Fruit fly (Drosophila melanogaster) whole organism, prepupa: ENCODE data around the gene CG4783.

Experiments used
- CG10631 ChIP-seq: fragments of 200-800 bp; sonication (Bioruptor generic); optimal IDR thresholded peaks from 2 replicates; lab custom pipeline; 2016; ENCODE audit warnings: missing biosample characterization, missing genetic modification characterization
- CG10669 ChIP-seq: fragments of 200-800 bp; sonication (Bioruptor generic); optimal IDR thresholded peaks from 3 replicates; lab custom pipeline; 2018; ENCODE audit warnings: missing biosample characterization, mild to moderate bottlenecking, missing genetic modification characterization, moderate library complexity
- CG11902 ChIP-seq: fragments of 200-800 bp; sonication (Bioruptor generic); optimal IDR thresholded peaks from 3 replicates; lab custom pipeline; 2016; ENCODE audit warnings: missing biosample characterization, missing genetic modification characterization
- CG15336 ChIP-seq: fragments of 200-800 bp; sonication (Bioruptor generic); IDR thresholded peaks from 2 replicates; pipeline ENCODE4 v1.3.6; 2022; ENCODE audit warnings: missing biosample characterization, missing genetic modification characterization
- CG16779 ChIP-seq: fragments of 200-800 bp; sonication (Bioruptor generic); optimal IDR thresholded peaks from 3 replicates; lab custom pipeline; 2017; ENCODE audit warnings: missing biosample characterization, mild to moderate bottlenecking, missing genetic modification characterization
- CG31627 ChIP-seq: fragments of 200-800 bp; sonication (Bioruptor generic); optimal IDR thresholded peaks from 3 replicates; lab custom pipeline; 2016; ENCODE audit warnings: missing biosample characterization, missing genetic modification characterization
- CG32006 ChIP-seq: fragments of 200-800 bp; sonication (Bioruptor generic); optimal IDR thresholded peaks from 3 replicates; lab custom pipeline; 2017; ENCODE audit warnings: missing biosample characterization, mild to moderate bottlenecking, missing genetic modification characterization
- CG3919 ChIP-seq: fragments of 200-800 bp; sonication (Bioruptor generic); optimal IDR thresholded peaks from 3 replicates; lab custom pipeline; 2016; ENCODE audit warnings: missing biosample characterization, missing genetic modification characterization
- CG4318 ChIP-seq: fragments of 200-800 bp; sonication (Bioruptor generic); optimal IDR thresholded peaks from 3 replicates; lab custom pipeline; 2017; ENCODE audit warnings: missing biosample characterization, mild to moderate bottlenecking, missing genetic modification characterization
- CG6276 ChIP-seq: fragments of 200-800 bp; sonication (Bioruptor generic); optimal IDR thresholded peaks from 2 replicates; lab custom pipeline; 2017; ENCODE audit warnings: missing biosample characterization, mild to moderate bottlenecking, missing genetic modification characterization
- CG6792 ChIP-seq: fragments of 200-800 bp; sonication (Bioruptor generic); optimal IDR thresholded peaks from 3 replicates; lab custom pipeline; 2016; ENCODE audit warnings: missing biosample characterization, missing genetic modification characterization
- CG6808 ChIP-seq: fragments of 200-800 bp; sonication (Bioruptor generic); optimal IDR thresholded peaks from 3 replicates; lab custom pipeline; 2017; ENCODE audit warnings: missing biosample characterization, missing genetic modification characterization, mild to moderate bottlenecking, moderate library complexity, missing genetic modification reagents
- CG6854 ChIP-seq: fragments of 200-800 bp; sonication (Bioruptor generic); optimal IDR thresholded peaks from 2 replicates; lab custom pipeline; 2017; ENCODE audit warnings: missing biosample characterization, mild to moderate bottlenecking, missing genetic modification characterization
- CG7368 ChIP-seq: fragments of 200-800 bp; sonication (Bioruptor generic); optimal IDR thresholded peaks from 3 replicates; lab custom pipeline; 2016; ENCODE audit warnings: missing biosample characterization, missing genetic modification characterization
- CG8119 ChIP-seq: fragments of 200-800 bp; sonication (Bioruptor generic); IDR thresholded peaks from 3 replicates; pipeline ENCODE4 v1.3.6; 2022; ENCODE audit warnings: missing biosample characterization, missing genetic modification characterization
- CG8319 ChIP-seq: fragments of 200-800 bp; sonication (Bioruptor generic); optimal IDR thresholded peaks from 3 replicates; lab custom pipeline; 2016; ENCODE audit warnings: missing biosample characterization, missing genetic modification characterization
- CG8632 ChIP-seq: fragments of 200-800 bp; sonication (Bioruptor generic); optimal IDR thresholded peaks from 3 replicates; lab custom pipeline; 2016; ENCODE audit warnings: missing biosample characterization, missing genetic modification characterization
- CG9139 ChIP-seq: fragments of 200-800 bp; sonication (Bioruptor generic); optimal IDR thresholded peaks from 3 replicates; lab custom pipeline; 2017; ENCODE audit warnings: missing biosample characterization, mild to moderate bottlenecking, missing genetic modification characterization
- Eip75B ChIP-seq: fragments of 200-800 bp; sonication (Bioruptor generic); optimal IDR thresholded peaks from 3 replicates; lab custom pipeline; 2016; ENCODE audit warnings: missing biosample characterization, missing genetic modification characterization
- Eip78C ChIP-seq: fragments of 200-800 bp; sonication (Bioruptor generic); peaks from one replicate; lab custom pipeline; 2016; ENCODE audit warnings: missing biosample characterization, missing genetic modification characterization
- Eip93F ChIP-seq: fragments of 200-800 bp; sonication (Bioruptor generic); optimal IDR thresholded peaks from 2 replicates; lab custom pipeline; 2016; ENCODE audit warnings: missing biosample characterization, mild to moderate bottlenecking, missing genetic modification characterization
- Ets96B ChIP-seq: fragments of 200-800 bp; optimal IDR thresholded peaks from 2 replicates; lab custom pipeline; 2019; ENCODE audit warnings: missing biosample characterization, mild to moderate bottlenecking, missing genetic modification characterization, moderate library complexity
- Gug ChIP-seq: fragments of 200-800 bp; sonication (Bioruptor generic); IDR thresholded peaks from 2 replicates; pipeline ENCODE4 v1.3.6; 2022; ENCODE audit warnings: missing biosample characterization, missing genetic modification characterization
- Hr4 ChIP-seq: fragments of 200-800 bp; sonication (Bioruptor generic); optimal IDR thresholded peaks from 3 replicates; lab custom pipeline; 2016; ENCODE audit warnings: missing biosample characterization, missing genetic modification characterization
- Lpt ChIP-seq: fragments of 200-800 bp; sonication (Bioruptor generic); optimal IDR thresholded peaks from 3 replicates; lab custom pipeline; 2016; ENCODE audit warnings: missing biosample characterization, missing genetic modification characterization
- OdsH ChIP-seq: fragments of 200-800 bp; sonication (Bioruptor generic); optimal IDR thresholded peaks from 3 replicates; lab custom pipeline; 2016; ENCODE audit warnings: missing biosample characterization, missing genetic modification characterization
- Sox102F ChIP-seq: fragments of 200-800 bp; sonication (Bioruptor generic); optimal IDR thresholded peaks from 2 replicates; lab custom pipeline; 2016; ENCODE audit warnings: missing biosample characterization, mild to moderate bottlenecking, missing genetic modification characterization
- Sox14 ChIP-seq: fragments of 200-800 bp; sonication (Bioruptor generic); optimal IDR thresholded peaks from 3 replicates; lab custom pipeline; 2016; ENCODE audit warnings: missing biosample characterization, missing genetic modification characterization
- Sox15 ChIP-seq: fragments of 200-800 bp; sonication (Bioruptor generic); optimal IDR thresholded peaks from 3 replicates; lab custom pipeline; 2016; ENCODE audit warnings: missing biosample characterization, missing genetic modification characterization
- achi ChIP-seq: fragments of 200-800 bp; sonication (Bioruptor generic); optimal IDR thresholded peaks from 3 replicates; lab custom pipeline; 2016; ENCODE audit warnings: missing biosample characterization, missing genetic modification characterization
- acj6 ChIP-seq: fragments of 200-800 bp; sonication (Bioruptor generic); optimal IDR thresholded peaks from 3 replicates; lab custom pipeline; 2016; ENCODE audit warnings: missing biosample characterization, missing genetic modification characterization
- dac ChIP-seq: fragments of 200-800 bp; sonication (Bioruptor generic); optimal IDR thresholded peaks from 2 replicates; lab custom pipeline; 2017; ENCODE audit warnings: missing biosample characterization, mild to moderate bottlenecking, missing genetic modification characterization
- dsx ChIP-seq: fragments of 200-800 bp; optimal IDR thresholded peaks from 3 replicates; lab custom pipeline; 2019; ENCODE audit warnings: missing biosample characterization, mild to moderate bottlenecking, missing genetic modification characterization, moderate library complexity; ENCODE audit not compliant: poor library complexity, severe bottlenecking
- eg ChIP-seq: fragments of 200-800 bp; sonication (Bioruptor generic); IDR thresholded peaks from 3 replicates; pipeline ENCODE4 v1.3.6; 2022; ENCODE audit warnings: missing biosample characterization, missing genetic modification characterization
- esn ChIP-seq: fragments of 200-800 bp; sonication (Bioruptor generic); optimal IDR thresholded peaks from 2 replicates; lab custom pipeline; 2016; ENCODE audit warnings: missing biosample characterization, mild to moderate bottlenecking, missing genetic modification characterization, moderate library complexity
- fd85E ChIP-seq: fragments of 200-800 bp; sonication (Bioruptor generic); optimal IDR thresholded peaks from 3 replicates; lab custom pipeline; 2016; ENCODE audit warnings: missing biosample characterization, missing genetic modification characterization
- fkh ChIP-seq: fragments of 200-800 bp; sonication (Bioruptor generic); optimal IDR thresholded peaks from 3 replicates; lab custom pipeline; 2017; ENCODE audit warnings: missing biosample characterization, mild to moderate bottlenecking, missing genetic modification characterization, moderate library complexity
- lz ChIP-seq: fragments of 200-800 bp; sonication (Bioruptor generic); optimal IDR thresholded peaks from 3 replicates; lab custom pipeline; 2016; ENCODE audit warnings: missing biosample characterization, missing genetic modification characterization
- net ChIP-seq: fragments of 200-800 bp; sonication (Bioruptor generic); optimal IDR thresholded peaks from 3 replicates; lab custom pipeline; 2016; ENCODE audit warnings: missing biosample characterization, missing genetic modification characterization
- pdm3 ChIP-seq: fragments of 200-800 bp; sonication (Bioruptor generic); optimal IDR thresholded peaks from 3 replicates; lab custom pipeline; 2016; ENCODE audit warnings: missing biosample characterization, missing genetic modification characterization
- salr ChIP-seq, 2 experiments: fragments of 200-800 bp; sonication (Bioruptor generic); optimal IDR thresholded peaks; 3 replicates each; lab custom pipeline; 2016 to 2018; ENCODE audit warnings: missing biosample characterization in 2 of 2, missing genetic modification characterization in 2 of 2, mild to moderate bottlenecking in 1 of 2
- spab ChIP-seq: fragments of 200-800 bp; sonication (Bioruptor generic); optimal IDR thresholded peaks from 2 replicates; lab custom pipeline; 2017; ENCODE audit warnings: missing biosample characterization, mild to moderate bottlenecking, missing genetic modification characterization, missing genetic modification reagents
- svp ChIP-seq: fragments of 200-800 bp; sonication (Bioruptor generic); peaks from one replicate; lab custom pipeline; 2016; ENCODE audit warnings: missing biosample characterization, missing genetic modification characterization
- vri ChIP-seq: fragments of 200-800 bp; sonication (Bioruptor generic); optimal IDR thresholded peaks from 3 replicates; lab custom pipeline; 2016; ENCODE audit warnings: missing biosample characterization, mild to moderate bottlenecking, missing genetic modification characterization

The CG4783 gene

dm6 chr3R:19972598-19972997, 24.4 kb downstream of the CG4783 start, which contains the start of gene CG31213:
CG31213 (plus strand) TSS chr3R:19972898.
- TF ChIP-seq OdsH (GFP tag; lab: Kevin White, UChicago) (no peak), Eip78C (GFP tag; lab: Kevin White, UChicago) (no peak), CG31627 (no peak), CG6808 (no peak), eg (GFP tag; lab: Robert Waterston, UW) (no peak), fkh (GFP tag; lab: Kevin White, UChicago) (no peak), CG6792 (GFP tag; lab: Kevin White, UChicago) (no peak), svp (GFP tag; lab: Kevin White, UChicago) (no peak), Sox102F (GFP tag; lab: Kevin White, UChicago) (no peak), dsx (no peak), Sox14 (no peak), spab (GFP tag; lab: Kevin White, UChicago) (no peak)

- TF ChIP-seq CG7368 (GFP tag; lab: Kevin White, UChicago) (no peak), svp (GFP tag; lab: Kevin White, UChicago) (no peak), esn (GFP tag; lab: Kevin White, UChicago) (no peak), CG6854 (no peak), salr (GFP tag; optimal IDR thresholded peaks at IDR 0.05; lab: Kevin White, UChicago) (no peak), CG16779 (tag; lab: Kevin White, UChicago) (no peak), acj6 (GFP tag; lab: Kevin White, UChicago) (no peak)
These were observed 37.1 kb downstream of the CG4783 start for dm6 chr3R:19985376-19985775.

- TF ChIP-seq fkh (GFP tag; lab: Kevin White, UChicago) (peak; percentile 54), CG8632 (GFP tag; lab: Kevin White, UChicago) (no peak)
These were observed 47.2 kb downstream of the CG4783 start for dm6 chr3R:19995408-19995807.

- TF ChIP-seq pdm3 (GFP tag; lab: Kevin White, UChicago), result peak; percentile 60
- TF ChIP-seq Hr4 (GFP tag; lab: Kevin White, UChicago), result peak; percentile 73
- TF ChIP-seq CG10631, result peak; percentile 42
- no peak for TF ChIP-seq CG8319
- peak; percentile 37 for TF ChIP-seq OdsH (GFP tag; lab: Kevin White, UChicago)
- peak; percentile 31 for TF ChIP-seq CG3919 (GFP tag; lab: Kevin White, UChicago)
- peak; percentile 12 for TF ChIP-seq Eip75B
- peak; percentile 7 for TF ChIP-seq lz (GFP tag; lab: Kevin White, UChicago)
- peak; percentile 9 for TF ChIP-seq spab (GFP tag; lab: Kevin White, UChicago)
- no peak for TF ChIP-seq CG11902 (GFP tag; lab: Kevin White, UChicago)
- TF ChIP-seq Lpt (GFP tag; lab: Kevin White, UChicago), result peak; percentile 44
- 0 out of 3 replicates have a peak, but pooled peaks have one; percentile 21 for TF ChIP-seq eg (GFP tag; lab: Robert Waterston, UW)
- peak; percentile 17 for TF ChIP-seq svp (GFP tag; lab: Kevin White, UChicago)
- TF ChIP-seq CG4318 (GFP tag; lab: Kevin White, UChicago), result peak; percentile 65
- TF ChIP-seq CG6854, result no peak
- no peak for TF ChIP-seq Sox15 (GFP tag; lab: Kevin White, UChicago)
- peak; percentile 30 for TF ChIP-seq net (GFP tag; lab: Kevin White, UChicago)
- TF ChIP-seq CG32006 (GFP tag; lab: Kevin White, UChicago), result peak; percentile 82
- TF ChIP-seq vri (GFP tag; lab: Kevin White, UChicago), result no peak
- TF ChIP-seq CG8632 (GFP tag; lab: Kevin White, UChicago), result no peak
- peak; percentile 1 for TF ChIP-seq CG10669 (GFP tag; lab: Kevin White, UChicago)
- peak; percentile 7 for TF ChIP-seq dac
- TF ChIP-seq salr (GFP tag; optimal IDR thresholded peaks at IDR 0.05; lab: Kevin White, UChicago), result peak in 1 of 2 experiments; percentile 68
- TF ChIP-seq CG8119 (GFP tag; lab: Robert Waterston, UW), result peak; percentile 53; the same call in 2 of the 3 replicates
- no peak for TF ChIP-seq Eip93F (GFP tag; lab: Kevin White, UChicago)
- no peak for TF ChIP-seq CG16779 (tag; lab: Kevin White, UChicago)
- TF ChIP-seq Ets96B, result no peak
- TF ChIP-seq Gug, result no peak
- TF ChIP-seq CG6276, result peak; percentile 13
- no peak for TF ChIP-seq fd85E
- peak; percentile 12 for TF ChIP-seq CG6792 (GFP tag; lab: Kevin White, UChicago)
- no peak; the same call in 1 of the 2 replicates for TF ChIP-seq CG15336 (GFP tag; lab: Robert Waterston, UW)
- TF ChIP-seq CG9139 (GFP tag; lab: Kevin White, UChicago), result no peak
- TF ChIP-seq Sox14, result peak; percentile 14
- TF ChIP-seq CG7368 (GFP tag; lab: Kevin White, UChicago), result no peak
- TF ChIP-seq Eip78C (GFP tag; lab: Kevin White, UChicago), result peak; percentile 84
- peak; percentile 48 for TF ChIP-seq achi (GFP tag; lab: Kevin White, UChicago)
- peak; percentile 35 for TF ChIP-seq acj6 (GFP tag; lab: Kevin White, UChicago)
These were observed 48.2 kb downstream of the CG4783 start for dm6 chr3R:19996433-19996832.
